Worm (Caenorhabditis elegans): ENCODE results near the gene scc-3.
A peak's percentile ranks its signal among the peaks of the same experiment; 100 is the strongest.

Gene scc-3

ce11 chrV:12795927-12796326 is 32.2 kb downstream of the scc-3 start (continued):
- TF ChIP-seq lin-54 (GFP tag; optimal IDR thresholded peaks at IDR 0.05): no peak

- TF ChIP-seq let-607 (tag; optimal IDR thresholded peaks at IDR 0.05) (peak; percentile 62 to 80), Y79H2A.3 (GFP tag; conservative IDR thresholded peaks at IDR 0.05) (no peak), nhr-80 (tag; optimal IDR thresholded peaks at IDR 0.05) (peak; percentile 86), atf-7 (tag; optimal IDR thresholded peaks at IDR 0.05) (peak; percentile 33), tbp1 (GFP tag; optimal IDR thresholded peaks at IDR 0.05) (no peak)
Observed at ce11 chrV:12796908-12797490, 33.3 kb downstream of the scc-3 start.

- TF ChIP-seq rcor-1 (GFP tag; IDR thresholded peaks at IDR 0.05) (no peak), ceh-40 (GFP tag; IDR thresholded peaks at IDR 0.05) (no peak), sdz-38 (tag; optimal IDR thresholded peaks at IDR 0.05) (no peak), ZK185.1 (tag; optimal IDR thresholded peaks at IDR 0.05; ENCODE audit: poor library complexity, severe bottlenecking) (no peak), dox-1 (GFP tag; IDR thresholded peaks at IDR 0.05) (no peak), ceh-91 (GFP tag; IDR thresholded peaks at IDR 0.05) (no peak), B0035.1 (tag; optimal IDR thresholded peaks at IDR 0.05) (no peak), athp-1 (tag; optimal IDR thresholded peaks at IDR 0.05) (no peak), attf-5 (GFP tag; optimal IDR thresholded peaks at IDR 0.05) (no peak), tbx-9 (tag; optimal IDR thresholded peaks at IDR 0.05; ENCODE audit: borderline replicate concordance) (no peak), cebp-2 (GFP tag; IDR thresholded peaks at IDR 0.05) (no peak), let-607 (tag; optimal IDR thresholded peaks at IDR 0.05) (no peak), C06A6.2 (GFP tag; conservative IDR thresholded peaks at IDR 0.05) (no peak), F57C9.4 (tag; optimal IDR thresholded peaks at IDR 0.05) (no peak), hmg-20 (GFP tag; IDR thresholded peaks at IDR 0.05) (no peak), madf-10 (tag; optimal IDR thresholded peaks at IDR 0.05) (no peak), mel-28 (tag; optimal IDR thresholded peaks at IDR 0.05; ENCODE audit: borderline replicate concordance) (no peak)
Observed at ce11 chrV:12797992-12798391, 34.2 kb downstream of the scc-3 start, which contains the start of gene ugt-6. Gene ugt-6 (minus strand): TSS chrV:12798224.

ce11 chrV:12800171-12800570 is 36.4 kb downstream of the scc-3 start, which contains the start of gene ugt-3:
Gene ugt-3 (minus strand): TSS chrV:12800271.
- TF ChIP-seq T07F8.4 (tag; optimal IDR thresholded peaks at IDR 0.05) (no peak), D2030.7 (GFP tag; IDR thresholded peaks at IDR 0.05) (no peak), K11D2.4 (GFP tag; IDR thresholded peaks at IDR 0.05) (no peak), F33H1.4 (GFP tag; IDR thresholded peaks at IDR 0.05) (no peak), madf-8 (GFP tag; conservative IDR thresholded peaks at IDR 0.05) (no peak), Y53G8AR.9 (GFP tag; conservative IDR thresholded peaks at IDR 0.05) (no peak), lir-1 (GFP tag; conservative IDR thresholded peaks at IDR 0.05) (no peak), cebp-1 (GFP tag; IDR thresholded peaks at IDR 0.05) (no peak), cebp-1 (tag; optimal IDR thresholded peaks at IDR 0.05) (no peak), sptf-2 (GFP tag; optimal IDR thresholded peaks at IDR 0.05) (no peak), bed-1 (GFP tag; IDR thresholded peaks at IDR 0.05) (no peak), C06A6.2 (GFP tag; conservative IDR thresholded peaks at IDR 0.05) (no peak), unc-130 (GFP tag; optimal IDR thresholded peaks at IDR 0.05) (no peak), nhr-120 (GFP tag; IDR thresholded peaks at IDR 0.05) (no peak), snpc-3.4 (tag; optimal IDR thresholded peaks at IDR 0.05) (no peak), akir-1 (GFP tag; optimal IDR thresholded peaks at IDR 0.05) (no peak), hlh-26 (GFP tag; conservative IDR thresholded peaks at IDR 0.05) (no peak), lin-40 (tag; optimal IDR thresholded peaks at IDR 0.05) (no peak), mel-28 (tag; optimal IDR thresholded peaks at IDR 0.05; ENCODE audit: borderline replicate concordance) (no peak)
